Fruit fly (Drosophila melanogaster) whole organism, wandering third instar larva: ENCODE results near the gene CG3529.
A peak's percentile ranks its signal among the peaks of the same experiment; 100 is the strongest.

Experiments
- Abd-B ChIP-seq: fragments of >200 bp; optimal IDR thresholded peaks from 2 replicates; lab custom pipeline; 2017; ENCODE audit warnings: missing biosample characterization, missing genetic modification characterization
- CG32264 ChIP-seq: fragments of 200-800 bp; sonication (Bioruptor generic); optimal IDR thresholded peaks from 2 replicates; lab custom pipeline; 2016; ENCODE audit warnings: missing biosample characterization, missing genetic modification characterization
- CG9705 ChIP-seq: fragments of 200-800 bp; sonication (Bioruptor generic); optimal IDR thresholded peaks from 2 replicates; lab custom pipeline; 2018; ENCODE audit warnings: missing biosample characterization, mild to moderate bottlenecking, missing genetic modification characterization
- CrebA ChIP-seq: fragments of 200-800 bp; sonication (Bioruptor generic); optimal IDR thresholded peaks from 2 replicates; lab custom pipeline; 2016; ENCODE audit warnings: missing biosample characterization, mild to moderate bottlenecking, missing genetic modification characterization, borderline replicate concordance
- Dfd ChIP-seq: fragments of >200 bp; optimal IDR thresholded peaks from 2 replicates; lab custom pipeline; 2017; ENCODE audit warnings: missing biosample characterization, missing genetic modification characterization
- Dif ChIP-seq: fragments of 200-275, 200-300 bp; sonication (Bioruptor generic); optimal IDR thresholded peaks from 2 replicates; lab custom pipeline; 2018; ENCODE audit warnings: missing biosample characterization, missing genetic modification characterization; ENCODE audit not compliant: partially characterized antibody
- GATAd ChIP-seq: sonication (Bioruptor generic); optimal IDR thresholded peaks from 2 replicates; lab custom pipeline; 2016; ENCODE audit warnings: missing biosample characterization, missing genetic modification characterization
- HLH106 ChIP-seq: fragments of 200-800 bp; optimal IDR thresholded peaks from 3 replicates; lab custom pipeline; 2019; ENCODE audit warnings: missing biosample characterization, mild to moderate bottlenecking, missing genetic modification characterization, moderate library complexity
- Hnf4 ChIP-seq: fragments of 200-800 bp; sonication (Bioruptor generic); optimal IDR thresholded peaks from 2 replicates; lab custom pipeline; 2016; ENCODE audit warnings: missing biosample characterization, mild to moderate bottlenecking, missing genetic modification characterization
- Hr78 ChIP-seq: fragments of >200 bp; optimal IDR thresholded peaks from 2 replicates; lab custom pipeline; 2017; ENCODE audit warnings: missing biosample characterization, missing genetic modification characterization
- Hr83 ChIP-seq: fragments of 200-300 bp; sonication (Bioruptor generic); optimal IDR thresholded peaks from 2 replicates; lab custom pipeline; 2016; ENCODE audit warnings: missing biosample characterization, mild to moderate bottlenecking, missing genetic modification characterization, moderate library complexity; ENCODE audit not compliant: poor library complexity, severe bottlenecking
- Jra ChIP-seq: sonication (Bioruptor generic); optimal IDR thresholded peaks from 2 replicates; lab custom pipeline; 2016; ENCODE audit warnings: missing biosample characterization, missing genetic modification characterization
- Mio ChIP-seq: sonication (Bioruptor generic); optimal IDR thresholded peaks from 2 replicates; lab custom pipeline; 2016; ENCODE audit warnings: missing biosample characterization, missing genetic modification characterization
- Myc ChIP-seq: fragments of >200 bp; optimal IDR thresholded peaks from 2 replicates; lab custom pipeline; 2017
- N ChIP-seq: fragments of >200 bp; optimal IDR thresholded peaks from 2 replicates; lab custom pipeline; 2018; ENCODE audit warnings: missing biosample characterization, missing external identifiers, missing genetic modification characterization
- OdsH ChIP-seq: fragments of 200-800 bp; sonication (Bioruptor generic); optimal IDR thresholded peaks from 2 replicates; lab custom pipeline; 2016; ENCODE audit warnings: missing biosample characterization, mild to moderate bottlenecking, missing genetic modification characterization
- Rel ChIP-seq, 2 experiments: fragments of 200-800 bp; sonication (Bioruptor generic) in 1 of 2; optimal IDR thresholded peaks; 2 replicates in 1 of 2; 3 replicates in 1 of 2; lab custom pipeline; 2016 to 2019; ENCODE audit warnings: mild to moderate bottlenecking in 2 of 2, missing biosample characterization in 2 of 2, missing genetic modification characterization in 2 of 2, moderate library complexity in 1 of 2
- Sp1 ChIP-seq: fragments of 200-800 bp; sonication (Bioruptor generic); optimal IDR thresholded peaks from 3 replicates; lab custom pipeline; 2019; ENCODE audit warnings: missing biosample characterization, mild to moderate bottlenecking, missing genetic modification characterization, moderate library complexity
- Vsx2 ChIP-seq: fragments of 200-300, 225-300 bp; sonication (Bioruptor generic); optimal IDR thresholded peaks from 2 replicates; lab custom pipeline; 2018; ENCODE audit warnings: missing biosample characterization, missing genetic modification characterization; ENCODE audit not compliant: partially characterized antibody
- br ChIP-seq: fragments of 200-800 bp; sonication (Bioruptor generic); optimal IDR thresholded peaks from 2 replicates; lab custom pipeline; 2016; ENCODE audit warnings: missing biosample characterization, missing genetic modification characterization
- brk ChIP-seq: fragments of 200-800 bp; sonication (Bioruptor generic); optimal IDR thresholded peaks from 2 replicates; lab custom pipeline; 2016; ENCODE audit warnings: missing biosample characterization, mild to moderate bottlenecking, missing genetic modification characterization
- dl ChIP-seq, 2 experiments: fragments of 175-275, 200-275 bp in 1 of 2; fragments of 200-275 bp in 1 of 2; sonication (Bioruptor generic); optimal IDR thresholded peaks; lab custom pipeline; 2018; ENCODE audit warnings: mild to moderate bottlenecking in 2 of 2, missing biosample characterization in 2 of 2, missing genetic modification characterization in 2 of 2, moderate library complexity in 2 of 2; ENCODE audit not compliant: partially characterized antibody in 2 of 2, insufficient read depth in 1 of 2
- dmrt93B ChIP-seq: fragments of 200-800 bp; sonication (Bioruptor generic); optimal IDR thresholded peaks from 2 replicates; lab custom pipeline; 2018; ENCODE audit warnings: missing biosample characterization, mild to moderate bottlenecking, missing genetic modification characterization
- dsf ChIP-seq: sonication (Bioruptor generic); optimal IDR thresholded peaks from 2 replicates; lab custom pipeline; 2016; ENCODE audit warnings: missing biosample characterization, missing genetic modification characterization, borderline replicate concordance
- ey ChIP-seq: fragments of 200-800 bp; sonication (Bioruptor generic); optimal IDR thresholded peaks from 2 replicates; lab custom pipeline; 2016; ENCODE audit warnings: missing biosample characterization, missing genetic modification characterization
- foxo ChIP-seq, 2 experiments: fragments of 200-800 bp; sonication (Bioruptor generic); optimal IDR thresholded peaks; 2 replicates in 1 of 2; 3 replicates in 1 of 2; lab custom pipeline; 2016 to 2017; ENCODE audit warnings: missing biosample characterization in 2 of 2, missing genetic modification characterization in 2 of 2
- fru ChIP-seq: fragments of 200-800 bp; sonication (Bioruptor generic); optimal IDR thresholded peaks from 3 replicates; lab custom pipeline; 2016; ENCODE audit warnings: missing biosample characterization, mild to moderate bottlenecking, missing genetic modification characterization
- h ChIP-seq: fragments of 200-800 bp; sonication (Bioruptor generic); optimal IDR thresholded peaks from 3 replicates; lab custom pipeline; 2016; ENCODE audit warnings: missing biosample characterization, mild to moderate bottlenecking, missing genetic modification characterization
- jim ChIP-seq: fragments of 175-275, 200-325 bp; sonication (Bioruptor generic); optimal IDR thresholded peaks from 2 replicates; lab custom pipeline; 2016; ENCODE audit warnings: missing biosample characterization, mild to moderate bottlenecking, missing genetic modification characterization
- lola ChIP-seq: fragments of >200 bp; optimal IDR thresholded peaks from 2 replicates; lab custom pipeline; 2017; ENCODE audit warnings: missing biosample characterization, missing genetic modification characterization
- pan ChIP-seq: fragments of >200 bp; optimal IDR thresholded peaks from 2 replicates; lab custom pipeline; 2017
- psq ChIP-seq: fragments of 200-800 bp; sonication (Bioruptor generic); optimal IDR thresholded peaks from 3 replicates; lab custom pipeline; 2017; ENCODE audit warnings: missing biosample characterization, mild to moderate bottlenecking, missing genetic modification characterization, moderate library complexity
- rgr ChIP-seq: fragments of 200-800 bp; sonication (Bioruptor generic); optimal IDR thresholded peaks from 3 replicates; lab custom pipeline; 2016; ENCODE audit warnings: missing biosample characterization, mild to moderate bottlenecking, missing genetic modification characterization
- sage ChIP-seq: fragments of 200-800 bp; sonication (Bioruptor generic); optimal IDR thresholded peaks from 2 replicates; lab custom pipeline; 2016; ENCODE audit warnings: missing biosample characterization, mild to moderate bottlenecking, missing genetic modification characterization
- sv ChIP-seq: fragments of 200-800 bp; sonication (Bioruptor generic); optimal IDR thresholded peaks from 3 replicates; lab custom pipeline; 2016; ENCODE audit warnings: missing biosample characterization, missing genetic modification characterization
- tai ChIP-seq: sonication (Bioruptor generic); optimal IDR thresholded peaks from 2 replicates; lab custom pipeline; 2016; ENCODE audit warnings: missing biosample characterization, missing genetic modification characterization
- usp ChIP-seq: fragments of >200 bp; optimal IDR thresholded peaks from 2 replicates; lab custom pipeline; 2017; ENCODE audit warnings: missing biosample characterization, missing genetic modification characterization
- woc ChIP-seq: sonication (Bioruptor generic); optimal IDR thresholded peaks from 2 replicates; lab custom pipeline; 2016; ENCODE audit warnings: missing biosample characterization, mild to moderate bottlenecking, missing genetic modification characterization

Gene CG3529

DNA sequence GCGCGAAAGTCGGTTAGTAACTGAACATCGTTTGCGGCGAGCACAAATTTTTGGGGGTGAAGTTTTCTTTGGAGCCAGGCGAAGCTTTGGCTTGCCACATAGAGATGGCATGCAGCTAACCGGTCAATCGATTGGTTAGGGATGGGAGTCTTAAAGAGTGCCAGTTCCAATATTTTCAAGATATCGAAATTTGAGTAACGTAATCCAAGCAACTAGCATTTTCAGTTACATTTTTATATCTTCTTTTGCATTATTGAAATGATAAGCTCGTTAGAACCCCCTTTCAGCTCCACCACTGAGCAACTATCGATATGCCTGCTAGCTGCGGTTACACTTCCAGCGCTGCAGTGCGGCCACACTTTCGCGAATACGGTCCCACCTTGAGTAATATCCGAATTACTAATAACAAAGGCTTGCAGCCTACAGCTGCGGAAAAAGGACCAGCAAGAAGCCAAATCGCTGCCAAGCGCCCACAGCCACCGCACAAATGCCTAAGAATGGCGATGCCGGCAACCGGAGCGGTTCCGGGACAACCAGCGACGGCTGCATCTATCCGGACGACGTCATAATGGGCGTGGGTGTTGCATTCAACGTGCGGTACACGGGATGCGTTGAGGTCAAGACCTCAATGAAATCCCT, 19.9 kb upstream of the CG3529 start, which contains the start of the genes Atat and Shc (continued):
- TF ChIP-seq ey (GFP tag; lab: Kevin White, UChicago) = peak; percentile 99
- TF ChIP-seq Dfd (GFP tag; lab: Kevin White, UChicago) = peak; percentile 97
- peak; percentile 98 for TF ChIP-seq Sp1
- TF ChIP-seq N (GFP tag; lab: Kevin White, UChicago) = no peak
- TF ChIP-seq jim (GFP tag; lab: Kevin White, UChicago) = peak; percentile 94
- peak; percentile 99 for TF ChIP-seq rgr (GFP tag; lab: Kevin White, UChicago)

DNA sequence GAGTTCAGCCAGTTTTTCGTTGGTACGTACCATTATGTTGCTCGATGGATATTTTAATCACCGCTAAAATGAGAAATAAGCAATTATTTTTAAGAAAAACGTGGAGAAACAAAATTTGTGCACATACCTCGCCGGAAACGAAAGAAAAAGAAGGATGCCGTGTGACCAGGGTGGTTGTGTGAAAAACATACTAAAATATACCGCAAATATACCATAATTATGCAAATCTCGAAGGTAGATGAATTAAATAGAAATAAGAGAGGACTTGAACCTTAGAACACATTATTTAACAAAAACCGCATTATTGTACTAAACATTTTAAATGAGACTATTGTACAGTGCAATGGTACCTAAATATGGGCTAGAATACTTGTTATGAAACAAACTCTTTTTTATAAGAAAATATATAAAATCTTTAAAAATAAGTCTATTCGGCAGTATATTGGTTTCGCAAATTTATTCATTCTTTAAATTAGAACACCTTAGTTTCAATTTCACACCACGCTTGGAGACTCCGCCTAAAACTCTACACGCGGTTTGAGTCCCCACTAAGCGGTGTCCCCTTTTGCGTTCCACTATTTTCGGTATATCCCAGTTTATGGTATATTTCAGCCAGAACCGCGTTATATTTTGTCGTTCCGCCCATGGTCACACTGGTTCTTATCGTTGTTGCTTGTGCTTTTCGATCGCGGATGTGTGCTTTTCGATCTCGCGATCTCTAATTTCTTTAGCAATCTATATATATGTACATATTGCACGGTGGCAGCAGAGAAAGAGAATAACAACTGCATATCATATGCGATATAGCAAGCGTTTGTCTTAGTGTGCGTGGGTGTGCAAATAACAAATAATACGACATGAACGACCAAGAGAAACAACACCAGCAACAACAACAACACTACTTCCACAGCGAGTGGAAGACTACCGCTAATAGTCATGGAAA, 16.7 kb upstream of the CG3529 start, which contains the start of the genes RpS17 and MTF-1:
Gene RpS17, minus strand, starts transcription at position 157 of the 943 bp plus-strand sequence.
Gene MTF-1, plus strand, starts transcription at position 648 of the 943 bp plus-strand sequence.
- TF ChIP-seq sv (GFP tag; lab: Kevin White, UChicago) (peak; percentile 44), psq (GFP tag; lab: Kevin White, UChicago) (peak; percentile 9), Dif (GFP tag; lab: Kevin White, UChicago) (no peak), CG9705 (GFP tag; lab: Kevin White, UChicago) (peak; percentile 27), brk (GFP tag; lab: Kevin White, UChicago) (peak; percentile 36), foxo (GFP tag; optimal IDR thresholded peaks at IDR 0.05; lab: Kevin White, UChicago) (peak in 1 of 2 experiments; percentile 41), Vsx2 (no peak), N (GFP tag; lab: Kevin White, UChicago) (no peak), Hnf4 (GFP tag; lab: Kevin White, UChicago) (peak; percentile 38), woc (GFP tag; lab: Kevin White, UChicago) (no peak), dl (GFP tag; optimal IDR thresholded peaks at IDR 0.05; lab: Kevin White, UChicago; ENCODE audit: insufficient read depth in 1 of 2, partially characterized antibody in 2 of 2) (no peak), dmrt93B (GFP tag; lab: Kevin White, UChicago) (peak; percentile 28), br (GFP tag; lab: Kevin White, UChicago) (no peak), dsf (GFP tag; lab: Kevin White, UChicago) (peak; percentile 9), GATAd (GFP tag; lab: Kevin White, UChicago) (peak; percentile 44), Sp1 (peak; percentile 76), sage (GFP tag; lab: Kevin White, UChicago) (peak; percentile 20), ey (GFP tag; lab: Kevin White, UChicago) (no peak), CrebA (GFP tag; lab: Kevin White, UChicago) (no peak), HLH106 (tag; lab: Kevin White, UChicago) (peak; percentile 44), fru (GFP tag; lab: Kevin White, UChicago) (peak; percentile 22), tai (GFP tag; lab: Kevin White, UChicago) (no peak), pan (lab: Kevin White, UChicago) (no peak), rgr (GFP tag; lab: Kevin White, UChicago) (peak; percentile 76), Mio (GFP tag; lab: Kevin White, UChicago) (peak; percentile 21), Hr78 (GFP tag; lab: Kevin White, UChicago) (no peak), Myc (lab: Kevin White, UChicago) (peak; percentile 93), Abd-B (no peak), Rel (GFP tag; optimal IDR thresholded peaks at IDR 0.05; lab: Kevin White, UChicago) (no peak), Rel (tag; optimal IDR thresholded peaks at IDR 0.05; lab: Kevin White, UChicago) (peak; percentile 86), OdsH (GFP tag; lab: Kevin White, UChicago) (peak; percentile 30), Dfd (GFP tag; lab: Kevin White, UChicago) (no peak), jim (GFP tag; lab: Kevin White, UChicago) (no peak), h (GFP tag; lab: Kevin White, UChicago) (peak; percentile 31), Jra (GFP tag; lab: Kevin White, UChicago) (no peak), usp (GFP tag; lab: Kevin White, UChicago) (no peak), lola (GFP tag; lab: Kevin White, UChicago) (no peak), Hr83 (peak; percentile 82), CG32264 (no peak)
- TF ChIP-seq, all 38 proteins: peak for 20
